Worm (Caenorhabditis elegans) whole organism, late embryonic: ENCODE measurements around the gene dpy-17.
"Not testable (repeated sequence)": the region's sequence is repeated elsewhere in the genome, so short reads cannot be mapped to it uniquely, and the experiment has no call there.

Source experiments
- C08G9.2 ChIP-seq: sonication (generic microtip); optimal IDR thresholded peaks from 2 replicates; lab custom pipeline; 2016; ENCODE audit warnings: mild to moderate bottlenecking, missing genetic modification characterization, moderate library complexity, missing compliant biosample characterization
- C38D4.7 ChIP-seq: fragments of 200-800 bp; sonication (Bioruptor generic); optimal IDR thresholded peaks from 2 replicates; lab custom pipeline; 2018; ENCODE audit warnings: mild to moderate bottlenecking, missing genetic modification characterization, moderate library complexity, missing compliant biosample characterization
- F13H6.1 ChIP-seq: sonication (generic microtip); optimal IDR thresholded peaks from 2 replicates; lab custom pipeline; 2016; ENCODE audit warnings: missing genetic modification characterization, missing compliant biosample characterization
- K02D7.2 ChIP-seq: sonication (generic microtip); optimal IDR thresholded peaks from 2 replicates; lab custom pipeline; 2017; ENCODE audit warnings: mild to moderate bottlenecking, missing genetic modification characterization, missing compliant biosample characterization
- K09A11.1 ChIP-seq: sonication (generic microtip); optimal IDR thresholded peaks from 2 replicates; lab custom pipeline; 2017; ENCODE audit warnings: antibody characterized with exemption, mild to moderate bottlenecking, missing genetic modification characterization, missing compliant biosample characterization; ENCODE audit not compliant: insufficient read depth
- ahr-1 ChIP-seq: sonication (generic microtip); optimal IDR thresholded peaks from 2 replicates; lab custom pipeline; 2016; ENCODE audit warnings: missing genetic modification characterization, missing compliant biosample characterization
- ama-1 ChIP-seq: fragments of 150-350 bp; optimal IDR thresholded peaks from 2 replicates; lab custom pipeline; 2014
- ceh-14 ChIP-seq: sonication (generic microtip); optimal IDR thresholded peaks from 2 replicates; lab custom pipeline; 2016; ENCODE audit warnings: missing genotype, missing genetic modification characterization, missing compliant biosample characterization
- ceh-18 ChIP-seq: sonication (generic microtip); optimal IDR thresholded peaks from 2 replicates; lab custom pipeline; 2016; ENCODE audit warnings: missing genetic modification characterization, missing compliant biosample characterization
- ceh-19 ChIP-seq: fragments of 200-800 bp; sonication (Bioruptor generic); optimal IDR thresholded peaks from 2 replicates; lab custom pipeline; 2018; ENCODE audit warnings: mild to moderate bottlenecking, missing genetic modification characterization, missing compliant biosample characterization
- ceh-2 ChIP-seq: sonication (generic microtip); optimal IDR thresholded peaks from 2 replicates; lab custom pipeline; 2016; ENCODE audit warnings: missing genotype, missing genetic modification characterization, missing compliant biosample characterization
- ceh-30 ChIP-seq: fragments of 150-350 bp; optimal IDR thresholded peaks from 2 replicates; lab custom pipeline; 2014; ENCODE audit warnings: missing biosample characterization, missing genetic modification characterization
- ceh-31 ChIP-seq: sonication (generic microtip); optimal IDR thresholded peaks from 2 replicates; lab custom pipeline; 2016; ENCODE audit warnings: missing genetic modification characterization, missing compliant biosample characterization
- ceh-34 ChIP-seq: sonication (generic microtip); optimal IDR thresholded peaks from 2 replicates; lab custom pipeline; 2016; ENCODE audit warnings: mild to moderate bottlenecking, missing genetic modification characterization, missing compliant biosample characterization
- ceh-45 ChIP-seq: fragments of 200-800 bp; sonication (Bioruptor generic); IDR thresholded peaks from 2 replicates; pipeline ENCODE4 v1.3.6; 2022; ENCODE audit warnings: missing genetic modification reagents, missing genetic modification characterization, missing compliant biosample characterization
- ceh-6 ChIP-seq: fragments of 200-800 bp; sonication (Bioruptor generic); optimal IDR thresholded peaks from 2 replicates; lab custom pipeline; 2018; ENCODE audit warnings: mild to moderate bottlenecking, missing genetic modification characterization, missing compliant biosample characterization
- ceh-9 ChIP-seq: sonication (generic microtip); optimal IDR thresholded peaks from 2 replicates; lab custom pipeline; 2016; ENCODE audit warnings: mild to moderate bottlenecking, missing genetic modification characterization, inconsistent platforms, missing compliant biosample characterization
- che-1 ChIP-seq: sonication (generic microtip); optimal IDR thresholded peaks from 2 replicates; lab custom pipeline; 2016; ENCODE audit warnings: mild to moderate bottlenecking, missing genetic modification characterization, missing compliant biosample characterization
- elt-4 ChIP-seq: sonication (generic microtip); optimal IDR thresholded peaks from 2 replicates; lab custom pipeline; 2016; ENCODE audit warnings: missing genetic modification characterization, missing compliant biosample characterization
- ets-4 ChIP-seq: sonication (generic microtip); optimal IDR thresholded peaks from 2 replicates; lab custom pipeline; 2016; ENCODE audit warnings: missing genetic modification characterization, missing compliant biosample characterization
- hlh-13 ChIP-seq: fragments of 200-800 bp; sonication (Bioruptor generic); optimal IDR thresholded peaks from 2 replicates; lab custom pipeline; 2018; ENCODE audit warnings: mild to moderate bottlenecking, missing genetic modification characterization, missing compliant biosample characterization
- hlh-8 ChIP-seq: sonication (generic microtip); optimal IDR thresholded peaks from 2 replicates; lab custom pipeline; 2016; ENCODE audit warnings: missing genotype, missing genetic modification characterization, missing compliant biosample characterization
- lim-6 ChIP-seq: sonication (generic microtip); optimal IDR thresholded peaks from 2 replicates; lab custom pipeline; 2016; ENCODE audit warnings: missing genetic modification characterization, missing compliant biosample characterization
- mec-3 ChIP-seq: sonication (generic microtip); optimal IDR thresholded peaks from 2 replicates; lab custom pipeline; 2016; ENCODE audit warnings: borderline replicate concordance, missing genetic modification characterization, missing compliant biosample characterization
- nfya-1 ChIP-seq: sonication (generic microtip); optimal IDR thresholded peaks from 2 replicates; lab custom pipeline; 2017; ENCODE audit warnings: missing genetic modification characterization, mild to moderate bottlenecking, missing compliant biosample characterization, antibody characterized with exemption, moderate library complexity
- nhr-11 ChIP-seq: fragments of 150-350 bp; optimal IDR thresholded peaks from 2 replicates; lab custom pipeline; 2014; ENCODE audit warnings: missing biosample characterization, missing genetic modification characterization
- odd-2 ChIP-seq: sonication (generic microtip); optimal IDR thresholded peaks from 2 replicates; lab custom pipeline; 2017; ENCODE audit warnings: antibody characterized with exemption, mild to moderate bottlenecking, missing genetic modification characterization, missing compliant biosample characterization
- pat-9 ChIP-seq: fragments of 200-800 bp; sonication (Bioruptor generic); optimal IDR thresholded peaks from 2 replicates; lab custom pipeline; 2018; ENCODE audit warnings: mild to moderate bottlenecking, missing genetic modification characterization, moderate library complexity, missing compliant biosample characterization
- pax-1 ChIP-seq: fragments of 150-350 bp; optimal IDR thresholded peaks from 2 replicates; lab custom pipeline; 2014; ENCODE audit warnings: missing biosample characterization, missing genetic modification characterization
- pha-4 ChIP-seq: fragments of 150-350 bp; optimal IDR thresholded peaks from 2 replicates; lab custom pipeline; 2018; ENCODE audit warnings: missing biosample characterization, missing genetic modification reagents, missing genetic modification characterization
- pqm-1 ChIP-seq: sonication (generic microtip); optimal IDR thresholded peaks from 2 replicates; lab custom pipeline; 2016; ENCODE audit warnings: missing genetic modification characterization, missing compliant biosample characterization
- pros-1 ChIP-seq: fragments of 150-350 bp; optimal IDR thresholded peaks from 2 replicates; lab custom pipeline; 2014; ENCODE audit warnings: missing biosample characterization, missing genetic modification reagents, missing genetic modification characterization
- ref-2 ChIP-seq: sonication (generic microtip); optimal IDR thresholded peaks from 2 replicates; lab custom pipeline; 2016; ENCODE audit warnings: missing genetic modification characterization, missing compliant biosample characterization
- rnt-1 ChIP-seq: sonication (generic microtip); optimal IDR thresholded peaks from 2 replicates; lab custom pipeline; 2016; ENCODE audit warnings: missing genetic modification characterization, missing compliant biosample characterization
- sdc-2 ChIP-seq: sonication (generic microtip); optimal IDR thresholded peaks from 2 replicates; lab custom pipeline; 2016; ENCODE audit warnings: missing genotype, missing genetic modification characterization, missing compliant biosample characterization
- sox-4 ChIP-seq: sonication (generic microtip); optimal IDR thresholded peaks from 2 replicates; lab custom pipeline; 2017; ENCODE audit warnings: mild to moderate bottlenecking, missing genetic modification characterization, inconsistent platforms, missing compliant biosample characterization
- syd-9 ChIP-seq: sonication (generic microtip); optimal IDR thresholded peaks from 2 replicates; lab custom pipeline; 2016; ENCODE audit warnings: mild to moderate bottlenecking, missing genetic modification characterization, moderate library complexity, missing compliant biosample characterization
- tbx-2 ChIP-seq: sonication (generic microtip); optimal IDR thresholded peaks from 2 replicates; lab custom pipeline; 2016; ENCODE audit warnings: missing genetic modification characterization, missing compliant biosample characterization
- tbx-7 ChIP-seq: sonication (generic microtip); optimal IDR thresholded peaks from 2 replicates; lab custom pipeline; 2016; ENCODE audit warnings: missing genotype, missing genetic modification characterization, missing compliant biosample characterization
- ttx-3 ChIP-seq: sonication (generic microtip); optimal IDR thresholded peaks from 2 replicates; lab custom pipeline; 2016; ENCODE audit warnings: missing genetic modification reagents, missing genetic modification characterization, missing compliant biosample characterization
- unc-42 ChIP-seq: sonication (generic microtip); optimal IDR thresholded peaks from 2 replicates; lab custom pipeline; 2016; ENCODE audit warnings: missing genotype, missing genetic modification characterization, missing compliant biosample characterization
- unc-86 ChIP-seq: sonication (generic microtip); optimal IDR thresholded peaks from 2 replicates; lab custom pipeline; 2016; ENCODE audit warnings: missing genetic modification characterization, missing compliant biosample characterization
- zip-5 ChIP-seq: sonication (generic microtip); optimal IDR thresholded peaks from 2 replicates; lab custom pipeline; 2016; ENCODE audit warnings: missing genetic modification characterization, missing compliant biosample characterization
- ztf-16 ChIP-seq: sonication (generic microtip); optimal IDR thresholded peaks from 2 replicates; lab custom pipeline; 2017; ENCODE audit warnings: missing genetic modification characterization, missing compliant biosample characterization

dpy-17 gene

DNA sequence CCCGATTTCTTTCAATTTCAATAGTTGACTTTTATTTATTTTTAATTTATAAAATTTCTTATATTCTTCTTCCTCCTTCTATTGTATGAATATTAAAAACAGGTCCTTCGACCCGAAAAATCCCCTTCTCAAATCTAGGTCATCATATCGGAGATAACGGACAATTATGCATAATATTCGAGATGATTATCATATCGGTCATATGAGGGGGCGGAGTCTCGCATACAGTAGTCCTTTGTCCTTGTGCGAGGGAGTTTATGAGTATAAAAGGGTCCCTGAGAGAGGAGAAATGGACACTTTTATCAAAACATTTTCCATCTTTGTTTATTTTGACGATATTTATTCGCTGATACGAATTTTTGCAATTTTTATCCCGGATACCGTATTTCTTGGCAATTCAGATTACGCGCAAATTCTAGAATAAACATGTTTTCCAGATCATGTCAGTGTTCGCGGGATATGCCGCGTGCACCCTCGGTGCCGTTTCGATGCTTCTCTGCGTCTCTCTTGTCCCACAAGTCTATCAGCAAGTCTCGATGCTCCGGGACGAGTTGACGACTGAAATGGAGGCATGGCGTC is at the start of gene dpy-17:
Gene dpy-17 (plus strand): TSS at position 438 of the 579 bp plus-strand sequence.
- TF ChIP-seq nfya-1 (tag; lab: Kevin White, UChicago) (peak; percentile 1), ttx-3 (tag; lab: Kevin White, UChicago) (no peak), ceh-14 (no peak), elt-4 (no peak), ama-1 (lab: Kevin White, UChicago) (peak; percentile 82), K09A11.1 (tag; lab: Kevin White, UChicago) (no peak), che-1 (tag; lab: Kevin White, UChicago) (no peak), ceh-19 (GFP tag; lab: Kevin White, UChicago) (no peak), ets-4 (no peak), unc-86 (tag; lab: Kevin White, UChicago) (no peak), ceh-6 (no peak), lim-6 (tag; lab: Kevin White, UChicago) (no peak), tbx-7 (no peak)
- TF ChIP-seq, all 69 proteins: peak for 2

DNA sequence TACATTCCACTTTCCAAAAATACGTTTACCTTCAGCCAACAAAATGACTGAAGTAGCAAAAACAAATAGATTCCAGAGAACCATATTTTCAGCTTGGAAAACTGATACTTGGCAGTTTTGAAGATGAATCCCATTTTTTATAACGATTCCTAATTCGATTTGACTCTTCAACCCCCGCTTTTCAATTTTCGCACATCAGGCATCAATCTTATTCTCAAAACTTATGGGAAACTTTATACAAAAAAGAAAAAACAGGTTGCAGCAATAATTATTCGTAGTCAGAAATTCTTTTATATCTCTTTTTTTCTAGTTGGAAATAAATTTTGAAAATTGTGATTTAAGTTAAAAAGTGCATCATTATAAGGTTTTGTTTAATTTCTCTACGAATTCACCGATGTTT is 45.3 kb upstream of the dpy-17 start, which contains the start of gene C45G9.10:
Gene C45G9.10 (minus strand): TSS at position 101 of the 400 bp plus-strand sequence.
- no peak for TF ChIP-seq sox-4 (tag; lab: Kevin White, UChicago)
- no peak for TF ChIP-seq ceh-31
- TF ChIP-seq ceh-30 (tag; lab: Kevin White, UChicago): no peak
- TF ChIP-seq odd-2 (tag; lab: Kevin White, UChicago): no peak
- no peak for TF ChIP-seq ceh-2 (tag; lab: Kevin White, UChicago)
- no peak for TF ChIP-seq ahr-1
- no peak for TF ChIP-seq ceh-34 (tag; lab: Kevin White, UChicago)
- TF ChIP-seq pha-4 (tag; lab: Kevin White, UChicago): no peak
- TF ChIP-seq ceh-9: no peak
- TF ChIP-seq ref-2 (tag; lab: Kevin White, UChicago): no peak
- TF ChIP-seq lim-6 (tag; lab: Kevin White, UChicago): no peak
- TF ChIP-seq mec-3 (tag; lab: Kevin White, UChicago): no peak
- no peak for TF ChIP-seq pros-1 (tag; lab: Kevin White, UChicago)
- TF ChIP-seq ceh-45 (GFP tag; lab: Robert Waterston, UW): no peak
- no peak for TF ChIP-seq hlh-13 (GFP tag; lab: Kevin White, UChicago)

DNA sequence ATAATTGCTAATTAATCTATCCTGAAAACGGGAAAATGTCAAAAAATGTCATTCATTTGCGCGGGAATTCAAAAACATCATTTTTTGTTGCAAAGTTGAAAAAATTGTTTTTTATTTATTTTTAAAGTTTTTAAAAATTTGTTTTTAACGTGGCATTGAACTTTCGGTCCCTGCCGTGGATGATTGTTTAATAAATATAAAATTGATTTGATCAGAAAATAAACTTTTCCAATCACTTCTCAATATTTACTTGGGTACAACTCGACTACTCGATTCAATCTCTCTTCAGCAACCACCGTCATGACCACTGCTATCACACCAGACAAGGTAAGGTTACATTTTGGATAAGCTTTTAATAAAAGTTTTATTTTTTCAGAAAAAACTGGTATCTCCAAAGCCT is 44.7 kb upstream of the dpy-17 start, which contains the start of gene C45G9.4:
Gene C45G9.4 (plus strand): TSS at position 301 of the 400 bp plus-strand sequence.
- not testable (repeated sequence) for TF ChIP-seq sdc-2 (tag; lab: Kevin White, UChicago); ceh-45 (GFP tag; lab: Robert Waterston, UW); ceh-6

DNA sequence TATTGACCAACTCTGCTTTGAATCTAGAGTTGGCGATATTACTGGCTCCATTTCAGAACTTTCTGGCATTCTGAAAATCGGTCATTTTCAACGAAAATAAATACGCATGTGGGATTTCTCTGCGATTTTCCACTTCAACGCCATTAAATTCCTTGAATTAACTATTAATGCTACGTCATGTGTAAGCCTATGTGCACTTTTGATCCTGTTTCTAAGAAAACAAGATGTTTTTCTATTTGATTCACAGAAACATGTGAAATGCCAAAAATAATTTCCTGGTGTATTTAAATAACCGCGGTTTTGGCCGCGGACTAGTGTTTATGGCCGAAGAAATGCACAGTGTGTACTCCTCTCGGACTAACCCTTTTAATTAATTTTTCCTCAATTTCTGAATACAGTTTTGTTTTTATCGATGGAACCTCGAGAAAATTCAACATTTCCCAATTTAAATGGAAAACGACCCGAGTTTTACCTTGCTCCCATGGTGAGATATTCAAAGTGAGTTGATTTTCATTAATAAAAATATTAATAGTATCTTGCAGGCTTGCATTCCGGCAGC is 38.4 kb upstream of the dpy-17 start, which contains the start of the genes C45G9.11 and C45G9.2:
Gene C45G9.11 (minus strand): TSS at position 51 of the 559 bp plus-strand sequence.
Gene C45G9.2 (plus strand): TSS at position 392 of the 559 bp plus-strand sequence.
- peak; percentile 28 for TF ChIP-seq sdc-2 (tag; lab: Kevin White, UChicago)
- TF ChIP-seq tbx-2 (tag; lab: Kevin White, UChicago): peak; percentile 85
- TF ChIP-seq odd-2 (tag; lab: Kevin White, UChicago): no peak
- TF ChIP-seq nhr-11: no peak
- peak; percentile 60 for TF ChIP-seq ahr-1
- no peak for TF ChIP-seq ceh-6
- peak; percentile 59 for TF ChIP-seq ceh-14
- peak; percentile 70 for TF ChIP-seq lim-6 (tag; lab: Kevin White, UChicago)
- peak; percentile 96 for TF ChIP-seq ceh-31
- peak; percentile 57 for TF ChIP-seq pqm-1 (tag; lab: Kevin White, UChicago)
- peak; percentile 89 for TF ChIP-seq hlh-8 (tag; lab: Kevin White, UChicago)
- TF ChIP-seq K02D7.2 (tag; lab: Kevin White, UChicago): no peak
- peak; percentile 44 for TF ChIP-seq syd-9 (tag; lab: Kevin White, UChicago)
- TF ChIP-seq ref-2 (tag; lab: Kevin White, UChicago): peak; percentile 81
- TF ChIP-seq sox-4 (tag; lab: Kevin White, UChicago): no peak
- TF ChIP-seq ceh-34 (tag; lab: Kevin White, UChicago): peak; percentile 47
- no peak for TF ChIP-seq ceh-18 (tag; lab: Kevin White, UChicago)
- peak; percentile 8 for TF ChIP-seq ztf-16 (tag; lab: Kevin White, UChicago)
- no peak for TF ChIP-seq pat-9 (tag; lab: Kevin White, UChicago)
- TF ChIP-seq pax-1 (tag; lab: Kevin White, UChicago): peak; percentile 21
- peak; percentile 74 for TF ChIP-seq rnt-1 (tag; lab: Kevin White, UChicago)
- TF ChIP-seq tbx-7: peak; percentile 93
- TF ChIP-seq F13H6.1 (tag; lab: Kevin White, UChicago): peak; percentile 45
- TF ChIP-seq C08G9.2: peak; percentile 96
- peak; percentile 81 for TF ChIP-seq zip-5 (tag; lab: Kevin White, UChicago)
- TF ChIP-seq mec-3 (tag; lab: Kevin White, UChicago): peak; percentile 68
- TF ChIP-seq C38D4.7 (GFP tag; lab: Kevin White, UChicago): no peak
- peak; percentile 74 for TF ChIP-seq unc-42 (tag; lab: Kevin White, UChicago)
